Fruit fly (Drosophila melanogaster) whole organism, embryonic: ENCODE data around the gene fend.

ENCODE experiments used
- Blimp-1 ChIP-seq: fragments of 200-800 bp; sonication (Bioruptor generic); optimal IDR thresholded peaks from 3 replicates; lab custom pipeline; 2018; ENCODE audit warnings: missing biosample characterization, missing genetic modification characterization, mild to moderate bottlenecking, moderate library complexity, missing genetic modification reagents
- CG10209 ChIP-seq: fragments of 200-800 bp; sonication (Bioruptor generic); optimal IDR thresholded peaks from 3 replicates; lab custom pipeline; 2017; ENCODE audit warnings: missing biosample characterization, mild to moderate bottlenecking, missing genetic modification characterization, missing genetic modification reagents
- CG10274 ChIP-seq: fragments of 200-800 bp; sonication (Bioruptor generic); optimal IDR thresholded peaks from 3 replicates; lab custom pipeline; 2017; ENCODE audit warnings: missing biosample characterization, mild to moderate bottlenecking, missing genetic modification characterization
- CG10565 ChIP-seq: fragments of 200-800 bp; sonication (Bioruptor generic); optimal IDR thresholded peaks from 3 replicates; lab custom pipeline; 2016; ENCODE audit warnings: missing biosample characterization, mild to moderate bottlenecking, missing genetic modification characterization
- CG13296 ChIP-seq: fragments of 200-800 bp; sonication (Bioruptor generic); optimal IDR thresholded peaks from 3 replicates; lab custom pipeline; 2018; ENCODE audit warnings: missing biosample characterization, mild to moderate bottlenecking, missing genetic modification characterization
- CG13775 ChIP-seq: fragments of 200-800 bp; sonication (Bioruptor generic); optimal IDR thresholded peaks from 3 replicates; lab custom pipeline; 2017; ENCODE audit warnings: missing biosample characterization, mild to moderate bottlenecking, missing genetic modification characterization
- CG13894 ChIP-seq: fragments of 200-800 bp; sonication (Bioruptor generic); optimal IDR thresholded peaks from 3 replicates; lab custom pipeline; 2018; ENCODE audit warnings: missing biosample characterization, mild to moderate bottlenecking, missing genetic modification characterization, moderate library complexity
- CG14441 ChIP-seq: fragments of 200-800 bp; sonication (Bioruptor generic); IDR thresholded peaks from 2 replicates; pipeline ENCODE4 v1.3.6; 2022; ENCODE audit warnings: missing biosample characterization, missing genetic modification characterization
- CG18619 ChIP-seq: fragments of 200-800 bp; sonication (Bioruptor generic); optimal IDR thresholded peaks from 3 replicates; lab custom pipeline; 2017; ENCODE audit warnings: missing biosample characterization, mild to moderate bottlenecking, missing genetic modification characterization
- CG2120 ChIP-seq: fragments of 200-800 bp; sonication (Bioruptor generic); optimal IDR thresholded peaks from 3 replicates; lab custom pipeline; 2016; ENCODE audit warnings: missing biosample characterization, missing genetic modification characterization
- CG31388 ChIP-seq: fragments of 200-800 bp; sonication (Bioruptor generic); optimal IDR thresholded peaks from 2 replicates; lab custom pipeline; 2016; ENCODE audit warnings: missing biosample characterization, missing genetic modification characterization
- CG31441 ChIP-seq: fragments of 200-800 bp; sonication (Bioruptor generic); IDR thresholded peaks from 2 replicates; pipeline ENCODE4 v1.3.6; 2022; ENCODE audit warnings: missing biosample characterization, missing genetic modification characterization
- CG32767 ChIP-seq: fragments of 200-800 bp; sonication (Bioruptor generic); IDR thresholded peaks from 2 replicates; pipeline ENCODE4 v1.3.6; 2022; ENCODE audit warnings: missing biosample characterization, missing genetic modification characterization
- CG3281 ChIP-seq: fragments of 200-800 bp; sonication (Bioruptor generic); optimal IDR thresholded peaks from 3 replicates; lab custom pipeline; 2017; ENCODE audit warnings: missing biosample characterization, mild to moderate bottlenecking, missing genetic modification characterization
- CG5245 ChIP-seq: fragments of 200-800 bp; sonication (Bioruptor generic); optimal IDR thresholded peaks from 3 replicates; lab custom pipeline; 2016; ENCODE audit warnings: missing biosample characterization, missing genetic modification characterization
- CG7556 ChIP-seq: fragments of 200-800 bp; sonication (Bioruptor generic); optimal IDR thresholded peaks from 2 replicates; lab custom pipeline; 2017; ENCODE audit warnings: missing biosample characterization, mild to moderate bottlenecking, missing genetic modification characterization
- CG7839 ChIP-seq: fragments of 200-800 bp; sonication (Bioruptor generic); optimal IDR thresholded peaks from 3 replicates; lab custom pipeline; 2018; ENCODE audit warnings: missing biosample characterization, mild to moderate bottlenecking, missing genetic modification characterization, moderate library complexity
- CG9727 ChIP-seq: fragments of 200-800 bp; sonication (Bioruptor generic); optimal IDR thresholded peaks from 3 replicates; lab custom pipeline; 2017; ENCODE audit warnings: missing biosample characterization, mild to moderate bottlenecking, missing genetic modification characterization
- CG9932 ChIP-seq: fragments of 200-800 bp; sonication (Bioruptor generic); IDR thresholded peaks from 2 replicates; pipeline ENCODE4 v1.3.6; 2022; ENCODE audit warnings: missing biosample characterization, missing genetic modification characterization
- CoRest ChIP-seq: fragments of 200-800 bp; sonication (Bioruptor generic); optimal IDR thresholded peaks from 3 replicates; lab custom pipeline; 2018; ENCODE audit warnings: missing biosample characterization, mild to moderate bottlenecking, missing genetic modification characterization, moderate library complexity
- Fer1 ChIP-seq: fragments of 200-800 bp; sonication (Bioruptor generic); optimal IDR thresholded peaks from 2 replicates; lab custom pipeline; 2017; ENCODE audit warnings: missing biosample characterization, mild to moderate bottlenecking, missing genetic modification characterization
- Fer2 ChIP-seq: fragments of 200-800 bp; sonication (Bioruptor generic); optimal IDR thresholded peaks from 2 replicates; lab custom pipeline; 2018; ENCODE audit warnings: missing biosample characterization, mild to moderate bottlenecking, missing genetic modification characterization, moderate library complexity
- GATAe ChIP-seq: fragments of 200-800 bp; sonication (Bioruptor generic); conservative IDR thresholded peaks from 2 replicates; pipeline ENCODE4 v1.3.6; 2022; ENCODE audit warnings: missing biosample characterization, missing genetic modification characterization
- Hr3 ChIP-seq: fragments of 200-800 bp; sonication (Bioruptor generic); optimal IDR thresholded peaks from 3 replicates; lab custom pipeline; 2016; ENCODE audit warnings: missing biosample characterization, missing genetic modification characterization
- Hr51 ChIP-seq, 2 experiments: fragments of 200-800 bp; sonication (Bioruptor generic); optimal IDR thresholded peaks; 2 replicates in 1 of 2; 3 replicates in 1 of 2; lab custom pipeline; 2016 to 2018; ENCODE audit warnings: missing biosample characterization in 2 of 2, missing genetic modification characterization in 2 of 2, mild to moderate bottlenecking in 1 of 2, moderate library complexity in 1 of 2
- Max ChIP-seq: fragments of 200-800 bp; sonication (Bioruptor generic); optimal IDR thresholded peaks from 2 replicates; lab custom pipeline; 2016; ENCODE audit warnings: missing biosample characterization, mild to moderate bottlenecking, missing genetic modification characterization
- NK7.1 ChIP-seq: fragments of 200-800 bp; sonication (Bioruptor generic); optimal IDR thresholded peaks from 3 replicates; lab custom pipeline; 2016; ENCODE audit warnings: missing biosample characterization, missing genetic modification characterization
- Neu2 ChIP-seq: fragments of 200-800 bp; sonication (Bioruptor generic); optimal IDR thresholded peaks from 3 replicates; lab custom pipeline; 2016; ENCODE audit warnings: missing biosample characterization, missing genetic modification characterization, borderline replicate concordance
- NfI ChIP-seq: fragments of 200-800 bp; sonication (Bioruptor generic); optimal IDR thresholded peaks from 3 replicates; lab custom pipeline; 2018; ENCODE audit warnings: missing biosample characterization, mild to moderate bottlenecking, missing genetic modification characterization, moderate library complexity
- Sox100B ChIP-seq: fragments of 200-800 bp; sonication (Bioruptor generic); optimal IDR thresholded peaks from 3 replicates; lab custom pipeline; 2018; ENCODE audit warnings: missing biosample characterization, mild to moderate bottlenecking, missing genetic modification characterization
- Trl ChIP-seq, 3 experiments: fragments of >200 bp in 2 of 3; fragments of 200-800 bp in 1 of 3; sonication (Bioruptor generic) in 1 of 3; optimal IDR thresholded peaks; 2 replicates in 1 of 3; 3 replicates in 2 of 3; lab custom pipeline; 2016 to 2017; ENCODE audit warnings: missing biosample characterization in 1 of 3, missing genetic modification characterization in 1 of 3
- ac ChIP-seq: fragments of 200-800 bp; sonication (Bioruptor generic); optimal IDR thresholded peaks from 3 replicates; lab custom pipeline; 2017; ENCODE audit warnings: missing biosample characterization, mild to moderate bottlenecking, missing genetic modification characterization
- bsh ChIP-seq, 2 experiments: fragments of 200-800 bp; sonication (Bioruptor generic); optimal IDR thresholded peaks; 2 replicates each; lab custom pipeline; 2017 to 2018; ENCODE audit warnings: mild to moderate bottlenecking in 2 of 2, missing biosample characterization in 2 of 2, missing genetic modification characterization in 2 of 2, moderate library complexity in 1 of 2
- dmrt11E ChIP-seq: fragments of 200-800 bp; sonication (Bioruptor generic); optimal IDR thresholded peaks from 3 replicates; lab custom pipeline; 2018; ENCODE audit warnings: missing biosample characterization, mild to moderate bottlenecking, missing genetic modification characterization, moderate library complexity
- esg ChIP-seq: fragments of 200-800 bp; sonication (Bioruptor generic); conservative IDR thresholded peaks from 2 replicates; pipeline ENCODE4 v1.3.6; 2022; ENCODE audit warnings: missing biosample characterization, missing genetic modification characterization
- ewg ChIP-seq: fragments of 200-800 bp; sonication (Bioruptor generic); optimal IDR thresholded peaks from 3 replicates; lab custom pipeline; 2017; ENCODE audit warnings: mild to moderate bottlenecking, missing biosample characterization, missing genetic modification reagents, missing genetic modification characterization
- her ChIP-seq: fragments of 200-800 bp; sonication (Bioruptor generic); optimal IDR thresholded peaks from 2 replicates; lab custom pipeline; 2016; ENCODE audit warnings: missing biosample characterization, missing genetic modification characterization
- hkb ChIP-seq, 2 experiments: fragments of 200-800 bp in 1 of 2; fragments of >200 bp in 1 of 2; sonication (Bioruptor generic) in 1 of 2; IDR thresholded peaks in 1 of 2; optimal IDR thresholded peaks in 1 of 2; 2 replicates each; pipeline versions ENCODE4 v1.3.6 to Lab custom; 2017 to 2022; ENCODE audit warnings: missing biosample characterization in 1 of 2, missing genetic modification characterization in 1 of 2
- ind ChIP-seq: fragments of 200-800 bp; sonication (Bioruptor generic); optimal IDR thresholded peaks from 3 replicates; lab custom pipeline; 2016; ENCODE audit warnings: missing biosample characterization, missing genetic modification characterization
- lilli ChIP-seq: fragments of 200-800 bp; sonication (Bioruptor generic); optimal IDR thresholded peaks from 3 replicates; lab custom pipeline; 2016; ENCODE audit warnings: missing biosample characterization, missing genetic modification characterization
- nerfin-1 ChIP-seq: fragments of 200-800 bp; sonication (Bioruptor generic); optimal IDR thresholded peaks from 3 replicates; lab custom pipeline; 2019; ENCODE audit warnings: missing biosample characterization, mild to moderate bottlenecking, missing genetic modification characterization, moderate library complexity
- nmo ChIP-seq: fragments of 200-800 bp; sonication (Bioruptor generic); optimal IDR thresholded peaks from 2 replicates; lab custom pipeline; 2018; ENCODE audit warnings: missing biosample characterization, mild to moderate bottlenecking, missing genetic modification characterization, moderate library complexity
- oc ChIP-seq: fragments of 200-800 bp; sonication (Bioruptor generic); optimal IDR thresholded peaks from 2 replicates; lab custom pipeline; 2018; ENCODE audit warnings: missing biosample characterization, mild to moderate bottlenecking, missing genetic modification characterization, moderate library complexity
- onecut ChIP-seq: fragments of 200-800 bp; sonication (Bioruptor generic); IDR thresholded peaks from 2 replicates; pipeline ENCODE4 v1.3.6; 2022; ENCODE audit warnings: missing biosample characterization, missing genetic modification characterization
- pros ChIP-seq: fragments of 200-800 bp; sonication (Bioruptor generic); optimal IDR thresholded peaks from 3 replicates; lab custom pipeline; 2019; ENCODE audit warnings: missing biosample characterization, mild to moderate bottlenecking, missing genetic modification characterization, moderate library complexity
- sens ChIP-seq: fragments of 200-800 bp; sonication (Bioruptor generic); peaks from one replicate; lab custom pipeline; 2016; ENCODE audit warnings: missing biosample characterization, missing genetic modification characterization
- zen ChIP-seq: fragments of 200-800 bp; sonication (Bioruptor generic); optimal IDR thresholded peaks from 3 replicates; lab custom pipeline; 2018; ENCODE audit warnings: missing biosample characterization, mild to moderate bottlenecking, missing genetic modification characterization, moderate library complexity
- zfh2 ChIP-seq: fragments of 200-800 bp; sonication (Bioruptor generic); optimal IDR thresholded peaks from 2 replicates; lab custom pipeline; 2016; ENCODE audit warnings: missing biosample characterization, missing genetic modification characterization

Gene fend

DNA sequence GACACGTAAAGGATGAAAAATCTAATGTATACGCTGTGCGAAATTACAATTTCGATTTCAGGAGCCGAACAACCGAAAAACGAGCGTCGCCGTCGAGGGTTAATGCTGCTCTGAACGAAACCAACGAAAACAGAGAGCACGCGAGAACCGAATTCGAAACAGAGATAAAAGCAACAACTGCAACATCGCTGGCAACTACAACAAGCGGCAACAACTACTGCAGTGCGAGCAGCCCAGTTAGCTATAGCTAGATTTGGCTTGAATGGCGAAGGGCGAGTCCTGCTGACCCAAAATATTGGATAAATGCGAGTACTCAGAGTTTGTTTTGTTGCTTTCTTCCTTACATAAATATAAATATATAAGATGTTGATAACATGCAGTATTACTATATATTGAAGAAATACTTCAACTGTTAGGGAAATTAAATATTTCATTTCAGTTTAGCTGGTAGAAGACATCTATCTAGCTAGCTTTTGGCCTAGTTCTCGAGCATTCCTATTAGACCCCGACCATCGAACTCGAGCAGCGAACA is at the start of gene fend (continued):
- TF ChIP-seq nerfin-1: peak; percentile 35
- peak; percentile 62 for TF ChIP-seq CG7556 (GFP tag; lab: Kevin White, UChicago)
- TF ChIP-seq CG14441: no peak
- peak; percentile 60 for TF ChIP-seq CoRest (tag; lab: Kevin White, UChicago)
- TF ChIP-seq dmrt11E (tag; lab: Kevin White, UChicago): peak; percentile 13
- TF ChIP-seq Blimp-1 (GFP tag; lab: Kevin White, UChicago): peak; percentile 3
- peak; percentile 43 for TF ChIP-seq CG9727
- no peak for TF ChIP-seq CG10274
- no peak for TF ChIP-seq CG9932
- TF ChIP-seq CG10209 (GFP tag; lab: Kevin White, UChicago): peak; percentile 25
- no peak for TF ChIP-seq her (GFP tag; lab: Kevin White, UChicago)
- no peak for TF ChIP-seq zfh2 (GFP tag; lab: Kevin White, UChicago)
- no peak for TF ChIP-seq ac
- TF ChIP-seq Hr3 (GFP tag; lab: Kevin White, UChicago): peak; percentile 15
- peak; percentile 58 for TF ChIP-seq CG13296 (GFP tag; lab: Kevin White, UChicago)
- peak; percentile 60 for TF ChIP-seq CG7839
- peak; percentile 7 to 53 for TF ChIP-seq Hr51 (GFP tag; optimal IDR thresholded peaks at IDR 0.05; lab: Kevin White, UChicago)
- TF ChIP-seq CG18619 (GFP tag; lab: Kevin White, UChicago): peak; percentile 45
- TF ChIP-seq onecut (GFP tag; lab: Robert Waterston, UW): no peak
- TF ChIP-seq Max: peak; percentile 44
- no peak for TF ChIP-seq Fer2 (tag; lab: Kevin White, UChicago)
- TF ChIP-seq GATAe: no peak
- TF ChIP-seq CG5245: no peak
- peak; percentile 8 for TF ChIP-seq zen (tag; lab: Kevin White, UChicago)
- TF ChIP-seq esg: 0 out of 2 replicates have a peak, but pooled peaks have one; percentile 11
- peak; percentile 9 for TF ChIP-seq ewg
- peak; percentile 43 for TF ChIP-seq nmo (GFP tag; lab: Kevin White, UChicago)
- TF ChIP-seq CG3281 (GFP tag; lab: Kevin White, UChicago): peak; percentile 38
- no peak for TF ChIP-seq CG10565 (GFP tag; lab: Kevin White, UChicago)
- peak; percentile 24 for TF ChIP-seq CG13775 (GFP tag; lab: Kevin White, UChicago)
- peak; percentile 44 for TF ChIP-seq NfI (GFP tag; lab: Kevin White, UChicago)
- no peak for TF ChIP-seq CG31388 (GFP tag; lab: Kevin White, UChicago)
- TF ChIP-seq ind: peak; percentile 28
- TF ChIP-seq CG13894 (tag; lab: Kevin White, UChicago): peak; percentile 25
- no peak for TF ChIP-seq CG32767 (GFP tag; lab: Robert Waterston, UW)
- peak; percentile 49 for TF ChIP-seq Sox100B (GFP tag; lab: Kevin White, UChicago)
- TF ChIP-seq hkb (optimal IDR thresholded peaks at IDR 0.05; lab: Kevin White, UChicago): no peak
- TF ChIP-seq hkb (GFP tag; IDR thresholded peaks at IDR 0.05; lab: Robert Waterston, UW): peak; percentile 10; the same call in 1 of the 2 replicates
- no peak for TF ChIP-seq oc (tag; lab: Kevin White, UChicago)
- TF ChIP-seq CG2120: peak; percentile 31
- peak; percentile 63 for TF ChIP-seq Fer1 (GFP tag; lab: Kevin White, UChicago)
- peak in 1 of 2 experiments; percentile 32 for TF ChIP-seq bsh (GFP tag; optimal IDR thresholded peaks at IDR 0.05; lab: Kevin White, UChicago)
- TF ChIP-seq sens: peak; percentile 77
- peak; percentile 5 to 43 for TF ChIP-seq Trl (optimal IDR thresholded peaks at IDR 0.05; lab: Kevin White, UChicago)
- TF ChIP-seq Trl (GFP tag; optimal IDR thresholded peaks at IDR 0.05; lab: Kevin White, UChicago): no peak
- TF ChIP-seq NK7.1 (GFP tag; lab: Kevin White, UChicago): no peak
- peak; percentile 53 for TF ChIP-seq CG31441 (GFP tag; lab: Robert Waterston, UW)
- peak; percentile 22 for TF ChIP-seq pros (GFP tag; lab: Kevin White, UChicago)
- TF ChIP-seq Neu2 (GFP tag; lab: Kevin White, UChicago): no peak
- peak; percentile 10 for TF ChIP-seq lilli
